Worm (Caenorhabditis elegans) whole organism, mixed stage, embryonic: ENCODE results near the gene str-32.

Source experiments
- M03D4.4 ChIP-seq: sonication (generic microtip); optimal IDR thresholded peaks from 2 replicates; lab custom pipeline; 2017; ENCODE audit warnings: mild to moderate bottlenecking, missing genetic modification characterization, missing compliant biosample characterization
- bed-3 ChIP-seq: fragments of 200-800 bp; sonication (Bioruptor generic); optimal IDR thresholded peaks from 3 replicates; lab custom pipeline; 2018; ENCODE audit warnings: mild to moderate bottlenecking, missing genetic modification characterization, moderate library complexity, missing compliant biosample characterization
- ceh-39 ChIP-seq: fragments of 150-350 bp; optimal IDR thresholded peaks from 2 replicates; lab custom pipeline; 2014; ENCODE audit warnings: missing biosample characterization, missing genetic modification characterization
- ceh-43 ChIP-seq: fragments of 200-800 bp; sonication (Bioruptor generic); optimal IDR thresholded peaks from 2 replicates; lab custom pipeline; 2018; ENCODE audit warnings: mild to moderate bottlenecking, missing genetic modification characterization, moderate library complexity, missing compliant biosample characterization
- ceh-83 ChIP-seq: fragments of 200-800 bp; sonication (Bioruptor generic); optimal IDR thresholded peaks from 2 replicates; lab custom pipeline; 2018; ENCODE audit warnings: mild to moderate bottlenecking, missing genetic modification characterization, missing compliant biosample characterization
- ces-1 ChIP-seq: fragments of 150-350 bp; optimal IDR thresholded peaks from 2 replicates; lab custom pipeline; 2014; ENCODE audit warnings: missing biosample characterization, missing genetic modification reagents, missing genetic modification characterization
- cnd-1 ChIP-seq: fragments of 200-800 bp; sonication (Bioruptor generic); optimal IDR thresholded peaks from 2 replicates; lab custom pipeline; 2018; ENCODE audit warnings: mild to moderate bottlenecking, missing genetic modification characterization, missing compliant biosample characterization
- drap-1 ChIP-seq: fragments of 200-800 bp; sonication (Bioruptor generic); optimal IDR thresholded peaks from 3 replicates; lab custom pipeline; 2018; ENCODE audit warnings: mild to moderate bottlenecking, missing genetic modification characterization, missing compliant biosample characterization
- elt-1 ChIP-seq: sonication (generic microtip); optimal IDR thresholded peaks from 2 replicates; lab custom pipeline; 2017; ENCODE audit warnings: missing genetic modification characterization, mild to moderate bottlenecking, missing compliant biosample characterization, antibody characterized with exemption, moderate library complexity, borderline replicate concordance; ENCODE audit not compliant: insufficient read depth
- elt-3 ChIP-seq: fragments of 150-350 bp; optimal IDR thresholded peaks from 2 replicates; lab custom pipeline; 2014; ENCODE audit warnings: missing biosample characterization, missing genetic modification characterization
- hlh-1 ChIP-seq: fragments of 150-350 bp; optimal IDR thresholded peaks from 2 replicates; lab custom pipeline; 2014; ENCODE audit warnings: missing biosample characterization, missing genetic modification reagents, missing genetic modification characterization
- lin-13 ChIP-seq: fragments of 150-350 bp; optimal IDR thresholded peaks from 2 replicates; lab custom pipeline; 2014; ENCODE audit warnings: missing biosample characterization, missing genetic modification characterization
- lin-32 ChIP-seq: fragments of 200-800 bp; sonication (Bioruptor generic); optimal IDR thresholded peaks from 2 replicates; lab custom pipeline; 2018; ENCODE audit warnings: mild to moderate bottlenecking, missing genetic modification characterization, missing compliant biosample characterization
- lsy-2 ChIP-seq: fragments of 150-350 bp; optimal IDR thresholded peaks from 2 replicates; lab custom pipeline; 2014; ENCODE audit warnings: missing biosample characterization, missing genetic modification characterization
- mab-5 ChIP-seq: fragments of 150-350 bp; optimal IDR thresholded peaks from 2 replicates; lab custom pipeline; 2014; ENCODE audit warnings: missing biosample characterization, missing genetic modification characterization
- mep-1 ChIP-seq: fragments of 150-350 bp; optimal IDR thresholded peaks from 2 replicates; lab custom pipeline; 2017; ENCODE audit warnings: missing biosample characterization, missing genetic modification reagents, missing genetic modification characterization, inconsistent platforms
- mls-2 ChIP-seq: sonication (generic microtip); optimal IDR thresholded peaks from 2 replicates; lab custom pipeline; 2016; ENCODE audit warnings: mild to moderate bottlenecking, missing genetic modification characterization, moderate library complexity, missing compliant biosample characterization
- nhr-2 ChIP-seq: fragments of 150-350 bp; optimal IDR thresholded peaks from 2 replicates; lab custom pipeline; 2014; ENCODE audit warnings: missing biosample characterization, missing genetic modification characterization
- nhr-237 ChIP-seq: fragments of 150-350 bp; optimal IDR thresholded peaks from 2 replicates; lab custom pipeline; 2014; ENCODE audit warnings: missing biosample characterization, missing genetic modification characterization
- nhr-28 ChIP-seq: fragments of 150-350 bp; optimal IDR thresholded peaks from 2 replicates; lab custom pipeline; 2014; ENCODE audit warnings: missing biosample characterization, missing genetic modification characterization
- nhr-76 ChIP-seq: sonication (generic microtip); optimal IDR thresholded peaks from 2 replicates; lab custom pipeline; 2017; ENCODE audit warnings: missing biosample characterization, missing genetic modification characterization
- pha-4 ChIP-seq: fragments of 150-350 bp; optimal IDR thresholded peaks from 2 replicates; lab custom pipeline; 2018; ENCODE audit warnings: missing biosample characterization, missing genetic modification reagents, missing genetic modification characterization
- sem-2 ChIP-seq: fragments of 200-800 bp; sonication (Bioruptor generic); optimal IDR thresholded peaks from 2 replicates; lab custom pipeline; 2018; ENCODE audit warnings: mild to moderate bottlenecking, missing genetic modification characterization, missing compliant biosample characterization
- sptf-1 ChIP-seq: sonication (generic microtip); optimal IDR thresholded peaks from 2 replicates; lab custom pipeline; 2017; ENCODE audit warnings: mild to moderate bottlenecking, missing genetic modification characterization, moderate library complexity, missing compliant biosample characterization
- tbx-8 ChIP-seq: fragments of 200-800 bp; sonication (Bioruptor generic); optimal IDR thresholded peaks from 2 replicates; lab custom pipeline; 2018; ENCODE audit warnings: mild to moderate bottlenecking, missing genetic modification characterization, moderate library complexity, missing compliant biosample characterization
- unc-120 ChIP-seq: sonication (generic microtip); optimal IDR thresholded peaks from 2 replicates; lab custom pipeline; 2017; ENCODE audit warnings: missing genetic modification characterization, missing compliant biosample characterization; ENCODE audit not compliant: poor library complexity, severe bottlenecking
- unc-39 ChIP-seq: fragments of 150-350 bp; optimal IDR thresholded peaks from 2 replicates; lab custom pipeline; 2014; ENCODE audit warnings: missing biosample characterization, missing genetic modification characterization
- unc-62 ChIP-seq: fragments of 150-350 bp; optimal IDR thresholded peaks from 2 replicates; lab custom pipeline; 2014; ENCODE audit warnings: missing biosample characterization, missing genetic modification reagents, missing genetic modification characterization
- ztf-11 ChIP-seq: fragments of 150-350 bp; optimal IDR thresholded peaks from 2 replicates; lab custom pipeline; 2014; ENCODE audit warnings: missing biosample characterization, missing genetic modification characterization

Gene str-32

ce11 chrV:4846507-4846906 is 34.8 kb downstream of the str-32 start:
- no peak for TF ChIP-seq sptf-1 (tag; lab: Kevin White, UChicago)
- no peak for TF ChIP-seq nhr-237 (tag; lab: Kevin White, UChicago)
- TF ChIP-seq nhr-2 = no peak
- no peak for TF ChIP-seq lsy-2 (tag; lab: Kevin White, UChicago)
- TF ChIP-seq drap-1 (GFP tag; lab: Kevin White, UChicago) = no peak
- no peak for TF ChIP-seq nhr-76
- no peak for TF ChIP-seq ztf-11
- no peak for TF ChIP-seq pha-4 (tag; lab: Kevin White, UChicago)
- no peak for TF ChIP-seq mls-2 (tag; lab: Kevin White, UChicago)
- no peak for TF ChIP-seq mep-1 (tag; lab: Kevin White, UChicago)
- no peak for TF ChIP-seq unc-62 (GFP tag; lab: Kevin White, UChicago)
- TF ChIP-seq elt-1 (tag; lab: Kevin White, UChicago) = no peak
- TF ChIP-seq M03D4.4 (tag; lab: Kevin White, UChicago) = no peak
- TF ChIP-seq tbx-8 (GFP tag; lab: Kevin White, UChicago) = no peak
- no peak for TF ChIP-seq lin-13 (tag; lab: Kevin White, UChicago)
- TF ChIP-seq cnd-1 (tag; lab: Kevin White, UChicago) = no peak
- TF ChIP-seq, all 35 proteins: peak for 0

- TF ChIP-seq pha-4 (tag; lab: Kevin White, UChicago) (no peak), ces-1 (GFP tag; lab: Kevin White, UChicago) (peak; percentile 37)
Observed at ce11 chrV:4844591-4844990, 36.7 kb downstream of the str-32 start, which contains the start of gene abhd-5.2. TSS of gene abhd-5.2 (plus strand) at chrV:4844685.

- TF ChIP-seq ztf-11 = no peak
- TF ChIP-seq lsy-2 (tag; lab: Kevin White, UChicago) = no peak
- TF ChIP-seq bed-3 (GFP tag; lab: Kevin White, UChicago) = no peak
- no peak for TF ChIP-seq nhr-76
- no peak for TF ChIP-seq unc-62 (GFP tag; lab: Kevin White, UChicago)
- TF ChIP-seq nhr-28 (tag; lab: Kevin White, UChicago) = no peak
- TF ChIP-seq unc-39 = no peak
- TF ChIP-seq ces-1 (GFP tag; lab: Kevin White, UChicago) = no peak
- TF ChIP-seq ceh-83 (GFP tag; lab: Kevin White, UChicago) = no peak
- TF ChIP-seq ceh-39 = no peak
Observed at ce11 chrV:4842544-4842943, 38.7 kb downstream of the str-32 start, which contains the start of the genes cwp-2 and cwp-3. TSS of gene cwp-2 (minus strand) at chrV:4842644. TSS of gene cwp-3 (plus strand) at chrV:4842836.

ce11 chrV:4841179-4841578 is 40.1 kb downstream of the str-32 start, which contains the start of gene cwp-1:
TSS of gene cwp-1 (minus strand) at chrV:4841279.
- no peak for TF ChIP-seq elt-3 (tag; lab: Kevin White, UChicago)
- no peak for TF ChIP-seq cnd-1 (tag; lab: Kevin White, UChicago)

ce11 chrV:4839913-4840312 is 41.4 kb downstream of the str-32 start, which contains the start of gene nas-9:
TSS of gene nas-9 (minus strand) at chrV:4840013.
- no peak for TF ChIP-seq sptf-1 (tag; lab: Kevin White, UChicago)
- no peak for TF ChIP-seq ztf-11
- no peak for TF ChIP-seq hlh-1 (tag; lab: Kevin White, UChicago)
- no peak for TF ChIP-seq mab-5 (tag; lab: Kevin White, UChicago)

ce11 chrV:4834277-4834676 is 47.0 kb downstream of the str-32 start, which contains the start of gene C37H5.14:
TSS of gene C37H5.14 (minus strand) at chrV:4834377.
- TF ChIP-seq ceh-43 (GFP tag; lab: Kevin White, UChicago) (no peak), ztf-11 (no peak), lsy-2 (tag; lab: Kevin White, UChicago) (no peak), sem-2 (GFP tag; lab: Kevin White, UChicago) (no peak), sptf-1 (tag; lab: Kevin White, UChicago) (no peak), lin-32 (GFP tag; lab: Kevin White, UChicago) (no peak), unc-120 (no peak), nhr-76 (no peak), elt-1 (tag; lab: Kevin White, UChicago) (no peak)
- TF ChIP-seq, all 35 proteins: peak for 0
